Fruit fly (Drosophila melanogaster): Measurements from ENCODE around the gene Cox11.

DNA sequence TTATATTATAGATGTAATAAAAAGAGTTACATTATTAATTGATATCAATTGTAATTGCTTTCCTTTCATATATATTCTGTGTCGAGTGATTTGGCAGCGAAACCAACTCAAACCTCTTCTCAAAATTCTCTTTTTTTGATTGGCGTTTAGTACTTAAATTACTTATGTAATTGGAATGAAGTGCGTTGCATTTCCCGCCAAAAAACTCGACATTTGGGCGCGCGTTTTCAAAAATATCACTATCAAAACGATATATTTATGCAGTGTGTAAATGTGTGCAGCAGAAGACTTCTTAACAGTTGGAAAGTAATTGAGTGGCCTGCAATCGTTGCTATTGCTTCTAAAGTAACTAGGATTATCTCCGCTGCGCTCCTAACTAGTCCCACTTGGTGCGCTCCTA is 10.3 kb downstream of the Cox11 start:
- no peak for TF ChIP-seq Myc (optimal IDR thresholded peaks at IDR 0.05)
- no peak for TF ChIP-seq psq (optimal IDR thresholded peaks at IDR 0.05)
- TF ChIP-seq insv (optimal IDR thresholded peaks at IDR 0.05), result no peak
- TF ChIP-seq Sin3A (optimal IDR thresholded peaks at IDR 0.05), result no peak
- TF ChIP-seq ttk (optimal IDR thresholded peaks at IDR 0.05), result no peak

Data from Kc167 (cell line).